Fruit fly (Drosophila melanogaster) whole organism, embryonic: ENCODE measurements around the gene beat-IIIc.

Experiments
- ATbp ChIP-seq: fragments of 200-800 bp; sonication (Bioruptor generic); optimal IDR thresholded peaks from 2 replicates; lab custom pipeline; 2017; ENCODE audit warnings: missing biosample characterization, mild to moderate bottlenecking, missing genetic modification characterization, missing genetic modification reagents
- CG10321 ChIP-seq: fragments of 200-800 bp; sonication (Bioruptor generic); IDR thresholded peaks from 2 replicates; pipeline ENCODE4 v1.3.6; 2022; ENCODE audit warnings: missing biosample characterization, missing genetic modification characterization
- CG11093 ChIP-seq: fragments of 200-800 bp; sonication (Bioruptor generic); IDR thresholded peaks from 3 replicates; pipeline ENCODE4 v1.3.6; 2022; ENCODE audit warnings: missing biosample characterization, missing genetic modification characterization
- CG11398 ChIP-seq: fragments of 200-800 bp; sonication (Bioruptor generic); optimal IDR thresholded peaks from 2 replicates; lab custom pipeline; 2016; ENCODE audit warnings: missing biosample characterization, missing genetic modification characterization
- CG12299 ChIP-seq: fragments of 200-800 bp; sonication (Bioruptor generic); optimal IDR thresholded peaks from 2 replicates; lab custom pipeline; 2018; ENCODE audit warnings: missing biosample characterization, mild to moderate bottlenecking, missing genetic modification characterization
- CG1832 ChIP-seq: fragments of 200-800 bp; sonication (Bioruptor generic); optimal IDR thresholded peaks from 2 replicates; lab custom pipeline; 2017; ENCODE audit warnings: missing biosample characterization, mild to moderate bottlenecking, missing genetic modification characterization, inconsistent platforms
- CG3065 ChIP-seq: fragments of 200-800 bp; sonication (Bioruptor generic); optimal IDR thresholded peaks from 2 replicates; lab custom pipeline; 2016; ENCODE audit warnings: missing biosample characterization, missing genetic modification characterization
- CG43689 ChIP-seq: fragments of 200-800 bp; sonication (Bioruptor generic); IDR thresholded peaks from 2 replicates; pipeline ENCODE4 v1.3.6; 2022; ENCODE audit warnings: missing biosample characterization, missing genetic modification characterization
- CG4730 ChIP-seq: fragments of 200-800 bp; sonication (Bioruptor generic); IDR thresholded peaks from 2 replicates; pipeline ENCODE4 v1.3.6; 2022; ENCODE audit warnings: missing biosample characterization, missing genetic modification characterization
- CG6272 ChIP-seq: fragments of 200-800 bp; sonication (Bioruptor generic); IDR thresholded peaks from 2 replicates; pipeline ENCODE4 v1.3.6; 2022; ENCODE audit warnings: missing biosample characterization, missing genetic modification characterization
- CG6813 ChIP-seq: fragments of 200-800 bp; sonication (Bioruptor generic); optimal IDR thresholded peaks from 2 replicates; lab custom pipeline; 2017; ENCODE audit warnings: missing biosample characterization, missing genetic modification characterization, mild to moderate bottlenecking, moderate library complexity, missing genetic modification reagents
- CG8290 ChIP-seq, 3 experiments: fragments of 200-800 bp; sonication (Bioruptor generic); optimal IDR thresholded peaks; 2 replicates each; lab custom pipeline; 2016 to 2019; ENCODE audit warnings: missing biosample characterization in 3 of 3, missing genetic modification characterization in 3 of 3, mild to moderate bottlenecking in 2 of 3, moderate library complexity in 1 of 3
- CG9797 ChIP-seq: fragments of 200-800 bp; sonication (Bioruptor generic); optimal IDR thresholded peaks from 3 replicates; lab custom pipeline; 2018; ENCODE audit warnings: missing biosample characterization, mild to moderate bottlenecking, missing genetic modification characterization
- Chrac-16 ChIP-seq: fragments of 200-800 bp; sonication (Bioruptor generic); optimal IDR thresholded peaks from 3 replicates; lab custom pipeline; 2016; ENCODE audit warnings: missing biosample characterization, missing genetic modification characterization
- D ChIP-seq, 2 experiments: fragments of 200-800 bp in 1 of 2; fragments of >200 bp in 1 of 2; sonication (Bioruptor generic) in 1 of 2; optimal IDR thresholded peaks; 2 replicates in 1 of 2; 3 replicates in 1 of 2; lab custom pipeline; 2017; ENCODE audit warnings: mild to moderate bottlenecking in 1 of 2, missing biosample characterization in 1 of 2, missing genetic modification characterization in 1 of 2, missing genetic modification reagents in 1 of 2
- Dad ChIP-seq: fragments of 200-800 bp; sonication (Bioruptor generic); optimal IDR thresholded peaks from 3 replicates; lab custom pipeline; 2016; ENCODE audit warnings: missing biosample characterization, missing genetic modification characterization
- Dll ChIP-seq: fragments of 200-800 bp; sonication (Bioruptor generic); IDR thresholded peaks from 4 replicates; pipeline ENCODE4 v1.3.6; 2022; ENCODE audit warnings: missing biosample characterization, missing genetic modification characterization; ENCODE audit not compliant: partially characterized antibody
- HmgD ChIP-seq: fragments of 200-800 bp; sonication (Bioruptor generic); optimal IDR thresholded peaks from 3 replicates; lab custom pipeline; 2016; ENCODE audit warnings: missing biosample characterization, missing genetic modification characterization
- Hr3 ChIP-seq: fragments of 200-800 bp; sonication (Bioruptor generic); optimal IDR thresholded peaks from 3 replicates; lab custom pipeline; 2016; ENCODE audit warnings: missing biosample characterization, missing genetic modification characterization
- Lim3 ChIP-seq: fragments of 200-800 bp; sonication (Bioruptor generic); IDR thresholded peaks from 2 replicates; pipeline ENCODE4 v1.3.6; 2022; ENCODE audit warnings: missing biosample characterization, missing genetic modification characterization
- MBD-R2 ChIP-seq: fragments of 200-800 bp; sonication (Bioruptor generic); IDR thresholded peaks from 2 replicates; pipeline ENCODE4 v1.3.6; 2022; ENCODE audit warnings: missing biosample characterization, missing genetic modification characterization
- NK7.1 ChIP-seq: fragments of 200-800 bp; sonication (Bioruptor generic); optimal IDR thresholded peaks from 3 replicates; lab custom pipeline; 2016; ENCODE audit warnings: missing biosample characterization, missing genetic modification characterization
- Opbp ChIP-seq: fragments of 200-800 bp; sonication (Bioruptor generic); IDR thresholded peaks from 3 replicates; pipeline ENCODE4 v1.3.6; 2022; ENCODE audit warnings: missing biosample characterization, missing genetic modification characterization; ENCODE audit not compliant: partially characterized antibody
- Sox100B ChIP-seq: fragments of 200-800 bp; sonication (Bioruptor generic); optimal IDR thresholded peaks from 3 replicates; lab custom pipeline; 2018; ENCODE audit warnings: missing biosample characterization, mild to moderate bottlenecking, missing genetic modification characterization
- Stat92E ChIP-seq, 3 experiments: fragments of >200 bp in 2 of 3; fragments of 200-800 bp in 1 of 3; sonication (Bioruptor generic) in 1 of 3; optimal IDR thresholded peaks; 2 replicates each; lab custom pipeline; 2017 to 2019; ENCODE audit warnings: missing biosample characterization in 3 of 3, missing genetic modification characterization in 3 of 3, mild to moderate bottlenecking in 1 of 3, moderate library complexity in 1 of 3
- bsh ChIP-seq, 2 experiments: fragments of 200-800 bp; sonication (Bioruptor generic); optimal IDR thresholded peaks; 2 replicates each; lab custom pipeline; 2017 to 2018; ENCODE audit warnings: mild to moderate bottlenecking in 2 of 2, missing biosample characterization in 2 of 2, missing genetic modification characterization in 2 of 2, moderate library complexity in 1 of 2
- caup ChIP-seq: fragments of 200-800 bp; sonication (Bioruptor generic); optimal IDR thresholded peaks from 3 replicates; lab custom pipeline; 2017; ENCODE audit warnings: missing biosample characterization, mild to moderate bottlenecking, missing genetic modification characterization, moderate library complexity; ENCODE audit not compliant: severe bottlenecking
- croc ChIP-seq: fragments of 200-800 bp; sonication (Bioruptor generic); conservative IDR thresholded peaks from 3 replicates; pipeline ENCODE4 v1.3.6; 2022; ENCODE audit warnings: missing biosample characterization, missing genetic modification characterization
- emc ChIP-seq: fragments of 200-800 bp; sonication (Bioruptor generic); optimal IDR thresholded peaks from 2 replicates; lab custom pipeline; 2016; ENCODE audit warnings: missing biosample characterization, missing genetic modification characterization
- fd3F ChIP-seq: fragments of 200-800 bp; sonication (Bioruptor generic); optimal IDR thresholded peaks from 2 replicates; lab custom pipeline; 2018; ENCODE audit warnings: missing biosample characterization, mild to moderate bottlenecking, missing genetic modification characterization, moderate library complexity
- h ChIP-seq: fragments of >200 bp; optimal IDR thresholded peaks from 2 replicates; lab custom pipeline; 2017
- insv ChIP-seq, 2 experiments: fragments of 200-800 bp; sonication (Bioruptor generic); optimal IDR thresholded peaks; 3 replicates each; lab custom pipeline; 2016 to 2018; ENCODE audit warnings: missing biosample characterization in 2 of 2, missing genetic modification characterization in 2 of 2
- jigr1 ChIP-seq: fragments of 200-800 bp; sonication (Bioruptor generic); IDR thresholded peaks from 3 replicates; pipeline ENCODE4 v1.3.6; 2022; ENCODE audit warnings: missing biosample characterization, missing genetic modification characterization
- jing ChIP-seq: fragments of 200-800 bp; sonication (Bioruptor generic); optimal IDR thresholded peaks from 2 replicates; lab custom pipeline; 2018; ENCODE audit warnings: missing biosample characterization, mild to moderate bottlenecking, missing genetic modification characterization
- kay ChIP-seq: fragments of 200-800 bp; sonication (Bioruptor generic); optimal IDR thresholded peaks from 2 replicates; lab custom pipeline; 2016; ENCODE audit warnings: missing biosample characterization, missing genetic modification characterization
- kni ChIP-seq: fragments of 200-800 bp; sonication (Bioruptor generic); optimal IDR thresholded peaks from 3 replicates; lab custom pipeline; 2017; ENCODE audit warnings: mild to moderate bottlenecking, missing biosample characterization, missing genetic modification reagents, missing genetic modification characterization
- nerfin-1 ChIP-seq: fragments of 200-800 bp; sonication (Bioruptor generic); optimal IDR thresholded peaks from 3 replicates; lab custom pipeline; 2019; ENCODE audit warnings: missing biosample characterization, mild to moderate bottlenecking, missing genetic modification characterization, moderate library complexity
- nerfin-2 ChIP-seq: fragments of 200-800 bp; sonication (Bioruptor generic); IDR thresholded peaks from 2 replicates; pipeline ENCODE4 v1.3.6; 2022; ENCODE audit warnings: missing biosample characterization, missing genetic modification characterization; ENCODE audit not compliant: partially characterized antibody
- oc ChIP-seq: fragments of 200-800 bp; sonication (Bioruptor generic); optimal IDR thresholded peaks from 2 replicates; lab custom pipeline; 2018; ENCODE audit warnings: missing biosample characterization, mild to moderate bottlenecking, missing genetic modification characterization, moderate library complexity
- p53 ChIP-seq: fragments of 200-800 bp; sonication (Bioruptor generic); optimal IDR thresholded peaks from 2 replicates; lab custom pipeline; 2016; ENCODE audit warnings: missing biosample characterization, missing genetic modification characterization
- phol ChIP-seq: fragments of 200-800 bp; sonication (Bioruptor generic); optimal IDR thresholded peaks from 3 replicates; lab custom pipeline; 2018; ENCODE audit warnings: missing biosample characterization, mild to moderate bottlenecking, missing genetic modification characterization, moderate library complexity
- pita ChIP-seq: fragments of 200-800 bp; sonication (Bioruptor generic); optimal IDR thresholded peaks from 2 replicates; lab custom pipeline; 2017; ENCODE audit warnings: missing biosample characterization, mild to moderate bottlenecking, missing genetic modification characterization
- run ChIP-seq: fragments of 200-800 bp; sonication (Bioruptor generic); optimal IDR thresholded peaks from 3 replicates; lab custom pipeline; 2018; ENCODE audit warnings: missing biosample characterization, mild to moderate bottlenecking, missing genetic modification characterization
- ssp ChIP-seq: fragments of 200-800 bp; sonication (Bioruptor generic); IDR thresholded peaks from 2 replicates; pipeline ENCODE4 v1.3.6; 2022; ENCODE audit warnings: missing biosample characterization, missing genetic modification characterization
- sug ChIP-seq: fragments of 200-800 bp; optimal IDR thresholded peaks from 2 replicates; lab custom pipeline; 2019; ENCODE audit warnings: missing biosample characterization, mild to moderate bottlenecking, missing genetic modification characterization, moderate library complexity
- tll ChIP-seq, 2 experiments: fragments of 200-800 bp in 1 of 2; fragments of >200 bp in 1 of 2; sonication (Bioruptor generic) in 1 of 2; optimal IDR thresholded peaks; 2 replicates each; lab custom pipeline; 2017 to 2019; ENCODE audit warnings: missing biosample characterization in 2 of 2, missing genetic modification characterization in 2 of 2, mild to moderate bottlenecking in 1 of 2, moderate library complexity in 1 of 2
- vfl ChIP-seq: fragments of 200-800 bp; sonication (Bioruptor generic); optimal IDR thresholded peaks from 2 replicates; lab custom pipeline; 2016; ENCODE audit warnings: missing biosample characterization, missing genetic modification characterization
- z ChIP-seq: fragments of 200-800 bp; sonication (Bioruptor generic); IDR thresholded peaks from 3 replicates; pipeline ENCODE4 v1.3.6; 2022; ENCODE audit warnings: missing biosample characterization, missing genetic modification characterization

beat-IIIc gene

DNA sequence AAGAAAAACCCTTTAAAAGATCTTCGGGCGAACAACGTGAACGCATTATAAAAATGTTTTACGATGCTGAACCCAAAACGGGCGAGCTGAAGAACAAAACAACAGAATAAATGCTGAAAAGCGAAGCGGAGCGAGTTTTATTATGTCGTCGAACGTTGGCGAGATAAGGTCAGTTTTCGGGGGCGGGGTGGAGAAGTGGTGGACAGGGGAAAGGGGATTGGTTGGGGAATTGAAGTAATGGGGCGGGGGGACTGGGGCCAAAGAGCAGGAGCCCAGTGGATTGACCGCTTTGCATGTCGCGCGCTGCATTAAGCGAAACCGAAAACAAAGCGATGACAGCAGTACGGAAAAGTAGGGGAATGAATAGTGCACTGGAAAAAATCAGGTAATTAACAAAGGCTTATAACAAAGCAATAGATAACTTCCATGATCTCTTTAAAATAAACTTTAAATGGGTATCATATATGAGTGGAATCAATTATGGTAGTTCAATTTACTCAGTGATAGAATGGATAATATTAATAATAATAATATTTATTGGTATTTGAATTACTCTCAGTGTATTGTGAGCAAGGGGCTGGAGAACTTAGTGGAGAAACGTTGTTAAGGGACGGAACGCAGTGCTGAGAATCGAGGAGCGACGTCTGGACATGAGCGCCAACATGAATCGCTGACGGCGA lies 17.3 kb downstream of the beat-IIIc start (continued):
- TF ChIP-seq D (optimal IDR thresholded peaks at IDR 0.05; lab: Kevin White, UChicago) (no peak), D (GFP tag; optimal IDR thresholded peaks at IDR 0.05; lab: Kevin White, UChicago) (peak; percentile 82), Chrac-16 (GFP tag; lab: Kevin White, UChicago) (no peak), CG11398 (GFP tag; lab: Kevin White, UChicago) (no peak), p53 (GFP tag; lab: Kevin White, UChicago) (no peak), sug (no peak), vfl (GFP tag; lab: Kevin White, UChicago) (no peak), CG1832 (no peak), Dad (GFP tag; lab: Kevin White, UChicago) (peak; percentile 23), CG8290 (GFP tag; optimal IDR thresholded peaks at IDR 0.05; lab: Kevin White, UChicago) (no peak), CG8290 (tag; optimal IDR thresholded peaks at IDR 0.05; lab: Kevin White, UChicago) (no peak), Sox100B (GFP tag; lab: Kevin White, UChicago) (peak; percentile 70), CG10321 (GFP tag; lab: Robert Waterston, UW) (no peak), nerfin-1 (tag; lab: Kevin White, UChicago) (peak; percentile 69), h (lab: Kevin White, UChicago) (no peak), NK7.1 (GFP tag; lab: Kevin White, UChicago) (no peak), CG3065 (GFP tag; lab: Kevin White, UChicago) (no peak), Stat92E (GFP tag; optimal IDR thresholded peaks at IDR 0.05; lab: Kevin White, UChicago) (no peak), CG6813 (peak; percentile 44), CG11093 (GFP tag; lab: Robert Waterston, UW) (peak; percentile 35; the same call in 1 of the 3 replicates), HmgD (GFP tag; lab: Kevin White, UChicago) (no peak), Lim3 (GFP tag; lab: Robert Waterston, UW) (no peak), nerfin-2 (GFP tag; lab: Robert Waterston, UW) (no peak), emc (GFP tag; lab: Kevin White, UChicago) (no peak), CG4730 (GFP tag; lab: Robert Waterston, UW) (no peak), z (GFP tag; lab: Robert Waterston, UW) (0 out of 3 replicates have a peak, but pooled peaks have one; percentile 22), bsh (GFP tag; optimal IDR thresholded peaks at IDR 0.05; lab: Kevin White, UChicago) (peak in 1 of 2 experiments; percentile 54), insv (GFP tag; optimal IDR thresholded peaks at IDR 0.05; lab: Kevin White, UChicago) (no peak), ATbp (GFP tag; lab: Kevin White, UChicago) (no peak), caup (GFP tag; lab: Kevin White, UChicago) (no peak), kni (GFP tag; lab: Kevin White, UChicago) (no peak), jing (GFP tag; lab: Kevin White, UChicago) (peak; percentile 22), kay (GFP tag; lab: Kevin White, UChicago) (peak; percentile 31), Hr3 (GFP tag; lab: Kevin White, UChicago) (no peak), CG43689 (no peak), jigr1 (GFP tag; lab: Robert Waterston, UW) (0 out of 3 replicates have a peak, but pooled peaks have one; percentile 24), tll (GFP tag; optimal IDR thresholded peaks at IDR 0.05; lab: Kevin White, UChicago) (no peak), Opbp (GFP tag; lab: Robert Waterston, UW) (no peak), MBD-R2 (GFP tag; lab: Robert Waterston, UW) (no peak), phol (peak; percentile 86), oc (tag; lab: Kevin White, UChicago) (peak; percentile 19), ssp (GFP tag; lab: Robert Waterston, UW) (peak; percentile 23; the same call in 1 of the 2 replicates), CG9797 (GFP tag; lab: Kevin White, UChicago) (no peak), run (tag; lab: Kevin White, UChicago) (no peak), fd3F (GFP tag; lab: Kevin White, UChicago) (no peak), CG12299 (no peak), pita (GFP tag; lab: Kevin White, UChicago) (no peak), croc (GFP tag; lab: Robert Waterston, UW) (peak; percentile 75), CG6272 (GFP tag; lab: Robert Waterston, UW) (no peak), Dll (GFP tag; lab: Robert Waterston, UW) (no peak)
